Fruit fly (Drosophila melanogaster): ENCODE measurements around the gene CG42713.
A peak's percentile ranks its signal among the peaks of the same experiment; 100 is the strongest.

Gene CG42713

DNA sequence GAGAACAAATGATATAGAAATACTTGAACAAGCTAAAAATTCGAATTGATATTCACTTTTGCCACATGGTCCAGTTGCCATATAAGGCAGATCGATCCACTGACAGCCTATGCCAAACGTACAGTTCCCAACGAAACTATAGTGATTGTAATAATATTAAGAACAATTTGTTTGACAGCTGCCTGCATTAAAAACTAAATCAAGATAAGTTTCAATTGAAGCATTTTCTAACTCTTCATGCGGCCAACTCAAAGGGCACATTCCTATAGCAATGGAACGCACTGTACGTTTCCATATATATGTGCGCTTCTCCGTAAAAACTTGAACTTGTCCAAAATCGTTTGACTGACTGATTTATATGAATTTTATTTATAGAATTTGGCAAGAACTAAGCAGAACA is 3.0 kb downstream of the CG42713 start (continued):
- TF ChIP-seq Dp (GFP tag; optimal IDR thresholded peaks at IDR 0.05) (no peak), pita (GFP tag; optimal IDR thresholded peaks at IDR 0.05) (no peak), sd (tag; optimal IDR thresholded peaks at IDR 0.05) (peak; percentile 2), CG11695 (GFP tag; IDR thresholded peaks at IDR 0.05) (peak; percentile 68; the same call in 2 of the 3 replicates), amos (GFP tag; IDR thresholded peaks at IDR 0.05; ENCODE audit: partially characterized antibody) (no peak), disco-r (GFP tag; optimal IDR thresholded peaks at IDR 0.05) (no peak), Abd-B (GFP tag; optimal IDR thresholded peaks at IDR 0.05) (no peak), crp (GFP tag; optimal IDR thresholded peaks at IDR 0.05) (no peak), CG18476 (GFP tag; optimal IDR thresholded peaks at IDR 0.05) (no peak), CG9437 (GFP tag; optimal IDR thresholded peaks at IDR 0.05) (no peak), Hmr (GFP tag; optimal IDR thresholded peaks at IDR 0.05) (peak; percentile 30), CG9609 (GFP tag; optimal IDR thresholded peaks at IDR 0.05) (no peak), Bgb (GFP tag; IDR thresholded peaks at IDR 0.05; ENCODE audit: partially characterized antibody) (no peak), CG14860 (GFP tag; IDR thresholded peaks at IDR 0.05; ENCODE audit: partially characterized antibody) (no peak), oc (tag; optimal IDR thresholded peaks at IDR 0.05) (no peak), D (optimal IDR thresholded peaks at IDR 0.05) (no peak), D (GFP tag; optimal IDR thresholded peaks at IDR 0.05) (no peak), Antp (GFP tag; optimal IDR thresholded peaks at IDR 0.05) (peak; percentile 49), mirr (GFP tag; optimal IDR thresholded peaks at IDR 0.05) (peak; percentile 50), luna (GFP tag; optimal IDR thresholded peaks at IDR 0.05) (no peak), ssp (GFP tag; IDR thresholded peaks at IDR 0.05) (no peak), row (GFP tag; IDR thresholded peaks at IDR 0.05) (peak; percentile 46; the same call in 2 of the 3 replicates), NfI (GFP tag; optimal IDR thresholded peaks at IDR 0.05) (no peak), CG1832 (GFP tag; optimal IDR thresholded peaks at IDR 0.05) (no peak), CG14014 (GFP tag; IDR thresholded peaks at IDR 0.05) (peak; percentile 80), CG13123 (GFP tag; optimal IDR thresholded peaks at IDR 0.05) (no peak), CG15269 (tag; optimal IDR thresholded peaks at IDR 0.05) (peak; percentile 35), CG17359 (tag; optimal IDR thresholded peaks at IDR 0.05) (no peak), CG18764 (GFP tag; optimal IDR thresholded peaks at IDR 0.05) (no peak), Dref (GFP tag; IDR thresholded peaks at IDR 0.05) (no peak), crol (GFP tag; IDR thresholded peaks at IDR 0.05) (no peak), eve (GFP tag; optimal IDR thresholded peaks at IDR 0.05) (no peak), p53 (GFP tag; optimal IDR thresholded peaks at IDR 0.05) (no peak), CG13424 (tag; optimal IDR thresholded peaks at IDR 0.05) (no peak), CG12942 (GFP tag; optimal IDR thresholded peaks at IDR 0.05) (no peak), CG18619 (GFP tag; optimal IDR thresholded peaks at IDR 0.05) (no peak), CG4282 (GFP tag; optimal IDR thresholded peaks at IDR 0.05) (no peak), GATAe (GFP tag; conservative IDR thresholded peaks at IDR 0.05) (no peak), Vsx1 (GFP tag; optimal IDR thresholded peaks at IDR 0.05) (no peak), CG17612 (GFP tag; IDR thresholded peaks at IDR 0.05) (peak; percentile 36; the same call in 1 of the 2 replicates), fd102C (GFP tag; optimal IDR thresholded peaks at IDR 0.05) (no peak), toy (GFP tag; IDR thresholded peaks at IDR 0.05) (no peak), hbn (GFP tag; IDR thresholded peaks at IDR 0.05; ENCODE audit: partially characterized antibody) (no peak), twi (tag; optimal IDR thresholded peaks at IDR 0.05) (no peak), Nf-YB (GFP tag; optimal IDR thresholded peaks at IDR 0.05) (no peak), bab2 (GFP tag; optimal IDR thresholded peaks at IDR 0.05) (peak; percentile 12), CG34376 (GFP tag; optimal IDR thresholded peaks at IDR 0.05) (no peak), ab (GFP tag; optimal IDR thresholded peaks at IDR 0.05) (no peak), bowl (GFP tag; IDR thresholded peaks at IDR 0.05) (no peak), CG8089 (GFP tag; optimal IDR thresholded peaks at IDR 0.05) (no peak), dmrt99B (tag; optimal IDR thresholded peaks at IDR 0.05) (no peak)

All from whole organism, embryonic.